Worm (Caenorhabditis elegans) whole organism, young adult: ENCODE data around the gene mrpl-28.

Experiments used
- C17E4.6 ChIP-seq: fragments of 200-800 bp; sonication (Bioruptor generic); IDR thresholded peaks from 2 replicates; pipeline ENCODE4 v1.3.6; 2022; ENCODE audit warnings: missing genetic modification reagents, missing genetic modification characterization, missing compliant biosample characterization
- F33H1.4 ChIP-seq: fragments of 200-800 bp; sonication (Bioruptor generic); IDR thresholded peaks from 2 replicates; pipeline ENCODE4 v1.3.6; 2022; ENCODE audit warnings: missing genetic modification reagents, missing genetic modification characterization, missing compliant biosample characterization
- F37B4.10 ChIP-seq: fragments of 200-800 bp; sonication (Bioruptor generic); IDR thresholded peaks from 2 replicates; pipeline ENCODE4 v1.3.6; 2022; ENCODE audit warnings: missing genetic modification characterization, missing compliant biosample characterization
- F52B5.7 ChIP-seq: sonication (generic microtip); optimal IDR thresholded peaks from 2 replicates; lab custom pipeline; 2016; ENCODE audit warnings: mild to moderate bottlenecking, missing genetic modification characterization, missing compliant biosample characterization
- F57A8.1 ChIP-seq: fragments of 200-800 bp; sonication (Bioruptor generic); optimal IDR thresholded peaks from 2 replicates; lab custom pipeline; 2018; ENCODE audit warnings: mild to moderate bottlenecking, missing genetic modification characterization, moderate library complexity, missing compliant biosample characterization
- K12H6.12 ChIP-seq: fragments of 200-800 bp; sonication (Bioruptor generic); optimal IDR thresholded peaks from 2 replicates; lab custom pipeline; 2018; ENCODE audit warnings: mild to moderate bottlenecking, missing genetic modification characterization, missing compliant biosample characterization
- Y53F4B.3 ChIP-seq: fragments of 200-800 bp; sonication (Bioruptor generic); IDR thresholded peaks from 2 replicates; pipeline ENCODE4 v1.3.6; 2022; ENCODE audit warnings: missing genetic modification reagents, missing genetic modification characterization, missing compliant biosample characterization
- Y53G8AR.9 ChIP-seq: fragments of 200-800 bp; sonication (Bioruptor generic); conservative IDR thresholded peaks from 2 replicates; pipeline ENCODE4 v1.3.6; 2022; ENCODE audit warnings: missing genetic modification reagents, missing genetic modification characterization, missing compliant biosample characterization
- Y95B8A.8 ChIP-seq: fragments of 200-800 bp; sonication (Bioruptor generic); IDR thresholded peaks from 2 replicates; pipeline ENCODE4 v1.3.6; 2022; ENCODE audit warnings: missing genetic modification reagents, missing genetic modification characterization, missing compliant biosample characterization
- aptf-2 ChIP-seq: fragments of 200-800 bp; sonication (Bioruptor generic); conservative IDR thresholded peaks from 2 replicates; pipeline ENCODE4 v1.3.6; 2022; ENCODE audit warnings: missing genetic modification reagents, missing genetic modification characterization, missing compliant biosample characterization
- aptf-3 ChIP-seq: fragments of 200-800 bp; sonication (Bioruptor generic); IDR thresholded peaks from 2 replicates; pipeline ENCODE4 v1.3.6; 2022; ENCODE audit warnings: missing genetic modification characterization, missing compliant biosample characterization
- athp-1 ChIP-seq: sonication (generic microtip); optimal IDR thresholded peaks from 2 replicates; lab custom pipeline; 2017; ENCODE audit warnings: mild to moderate bottlenecking, missing genetic modification characterization, missing compliant biosample characterization
- attf-5 ChIP-seq: fragments of 200-800 bp; sonication (Bioruptor generic); optimal IDR thresholded peaks from 2 replicates; lab custom pipeline; 2018; ENCODE audit warnings: mild to moderate bottlenecking, missing genetic modification characterization, missing compliant biosample characterization
- bed-2 ChIP-seq: fragments of 200-800 bp; sonication (Bioruptor generic); IDR thresholded peaks from 2 replicates; pipeline ENCODE4 v1.3.6; 2022; ENCODE audit warnings: missing genetic modification reagents, missing genetic modification characterization, missing compliant biosample characterization
- cebp-1 ChIP-seq, 2 experiments: fragments of 200-800 bp in 1 of 2; sonication (Bioruptor generic) in 1 of 2; sonication (generic microtip) in 1 of 2; IDR thresholded peaks in 1 of 2; optimal IDR thresholded peaks in 1 of 2; 2 replicates each; pipeline versions ENCODE4 v1.3.6 to Lab custom; 2017 to 2022; ENCODE audit warnings: missing compliant biosample characterization in 2 of 2, missing genetic modification characterization in 2 of 2, mild to moderate bottlenecking in 1 of 2, missing genetic modification reagents in 1 of 2, moderate library complexity in 1 of 2
- ceh-100 ChIP-seq: fragments of 200-800 bp; sonication (Bioruptor generic); IDR thresholded peaks from 2 replicates; pipeline ENCODE4 v1.3.6; 2022; ENCODE audit warnings: missing genetic modification reagents, missing genetic modification characterization, missing compliant biosample characterization
- ceh-27 ChIP-seq: fragments of 200-800 bp; sonication (Bioruptor generic); optimal IDR thresholded peaks from 2 replicates; lab custom pipeline; 2018; ENCODE audit warnings: mild to moderate bottlenecking, missing genetic modification characterization, moderate library complexity, missing compliant biosample characterization
- ceh-79 ChIP-seq: sonication (generic microtip); optimal IDR thresholded peaks from 2 replicates; lab custom pipeline; 2017; ENCODE audit warnings: mild to moderate bottlenecking, missing genetic modification characterization, missing compliant biosample characterization
- dox-1 ChIP-seq: fragments of 200-800 bp; sonication (Bioruptor generic); IDR thresholded peaks from 2 replicates; pipeline ENCODE4 v1.3.6; 2022; ENCODE audit warnings: missing genetic modification reagents, missing genetic modification characterization, missing compliant biosample characterization
- egl-18 ChIP-seq: fragments of 200-800 bp; sonication (Bioruptor generic); IDR thresholded peaks from 2 replicates; pipeline ENCODE4 v1.3.6; 2022; ENCODE audit warnings: missing genetic modification reagents, missing genetic modification characterization, missing compliant biosample characterization
- ets-4 ChIP-seq: fragments of 200-800 bp; sonication (Bioruptor generic); optimal IDR thresholded peaks from 2 replicates; lab custom pipeline; 2018; ENCODE audit warnings: mild to moderate bottlenecking, missing genetic modification characterization, missing compliant biosample characterization
- hlh-26 ChIP-seq: fragments of 200-800 bp; sonication (Bioruptor generic); conservative IDR thresholded peaks from 2 replicates; pipeline ENCODE4 v1.3.6; 2022; ENCODE audit warnings: missing genetic modification reagents, missing genetic modification characterization, missing compliant biosample characterization
- hsf-1 ChIP-seq: fragments of 200-800 bp; sonication (Bioruptor generic); IDR thresholded peaks from 2 replicates; pipeline ENCODE4 v1.3.6; 2022; ENCODE audit warnings: missing genetic modification reagents, missing genetic modification characterization, missing compliant biosample characterization
- let-607 ChIP-seq, 2 experiments: fragments of 200-800 bp in 1 of 2; sonication (Bioruptor generic) in 1 of 2; sonication (generic microtip) in 1 of 2; optimal IDR thresholded peaks; 2 replicates each; lab custom pipeline; 2016 to 2018; ENCODE audit warnings: mild to moderate bottlenecking in 2 of 2, missing compliant biosample characterization in 2 of 2, missing genetic modification characterization in 2 of 2, moderate library complexity in 2 of 2, missing genotype in 1 of 2
- lsy-27 ChIP-seq: sonication (generic microtip); optimal IDR thresholded peaks from 2 replicates; lab custom pipeline; 2017; ENCODE audit warnings: missing genetic modification characterization, mild to moderate bottlenecking, missing compliant biosample characterization, antibody characterized with exemption, missing genotype, borderline replicate concordance; ENCODE audit not compliant: insufficient read depth
- mxl-1 ChIP-seq: sonication (generic microtip); optimal IDR thresholded peaks from 2 replicates; lab custom pipeline; 2016; ENCODE audit warnings: missing genetic modification characterization, missing compliant biosample characterization
- nfya-1 ChIP-seq: sonication (generic microtip); optimal IDR thresholded peaks from 2 replicates; lab custom pipeline; 2017; ENCODE audit warnings: antibody characterized with exemption, missing compliant biosample characterization, missing genetic modification characterization, borderline replicate concordance; ENCODE audit not compliant: insufficient read depth
- nhr-120 ChIP-seq: fragments of 200-800 bp; sonication (Bioruptor generic); IDR thresholded peaks from 2 replicates; pipeline ENCODE4 v1.3.6; 2022; ENCODE audit warnings: missing genetic modification characterization, missing compliant biosample characterization
- nhr-80 ChIP-seq: sonication (generic microtip); optimal IDR thresholded peaks from 2 replicates; lab custom pipeline; 2016; ENCODE audit warnings: missing genetic modification characterization, missing compliant biosample characterization
- nhr-90 ChIP-seq: sonication (generic microtip); optimal IDR thresholded peaks from 2 replicates; lab custom pipeline; 2016; ENCODE audit warnings: missing genotype, mild to moderate bottlenecking, missing genetic modification characterization, missing compliant biosample characterization
- rec-8 ChIP-seq, 2 experiments: sonication (generic microtip); optimal IDR thresholded peaks; 2 replicates each; lab custom pipeline; 2016; ENCODE audit warnings: mild to moderate bottlenecking in 2 of 2, missing genetic modification characterization in 2 of 2, missing genetic modification reagents in 2 of 2, missing genotype in 2 of 2, missing biosample characterization in 1 of 2, missing compliant biosample characterization in 1 of 2, moderate library complexity in 1 of 2
- rpc-1 ChIP-seq, 2 experiments: fragments of 150-350 bp in 1 of 2; sonication (generic microtip) in 1 of 2; optimal IDR thresholded peaks; 2 replicates each; lab custom pipeline; 2014 to 2018; ENCODE audit warnings: missing biosample characterization in 1 of 2, missing genetic modification characterization in 1 of 2, missing genetic modification reagents in 1 of 2, missing genotype in 1 of 2
- snpc-1.1 ChIP-seq: sonication (generic microtip); optimal IDR thresholded peaks from 2 replicates; lab custom pipeline; 2017; ENCODE audit warnings: missing genetic modification characterization, mild to moderate bottlenecking, missing compliant biosample characterization, antibody characterized with exemption, moderate library complexity, missing genotype, missing genetic modification reagents; ENCODE audit not compliant: insufficient read depth
- snpc-3.4 ChIP-seq: sonication (generic microtip); optimal IDR thresholded peaks from 2 replicates; lab custom pipeline; 2017; ENCODE audit warnings: missing genetic modification characterization, mild to moderate bottlenecking, missing compliant biosample characterization, antibody characterized with exemption, moderate library complexity, missing genotype, missing genetic modification reagents
- snpc-4 ChIP-seq, 5 experiments: fragments of 150-350 bp in 1 of 5; sonication (generic microtip) in 4 of 5; optimal IDR thresholded peaks; 2 replicates each; lab custom pipeline; 2014 to 2018; ENCODE audit warnings: missing genetic modification characterization in 5 of 5, missing biosample characterization in 3 of 5, antibody characterized with exemption in 2 of 5, mild to moderate bottlenecking in 2 of 5, missing compliant biosample characterization in 2 of 5, missing genotype in 2 of 5, moderate library complexity in 2 of 5, missing genetic modification reagents in 1 of 5
- sptf-2 ChIP-seq: fragments of 200-800 bp; sonication (Bioruptor generic); optimal IDR thresholded peaks from 2 replicates; lab custom pipeline; 2018; ENCODE audit warnings: mild to moderate bottlenecking, missing genetic modification characterization, missing compliant biosample characterization
- tbp1 ChIP-seq: fragments of 200-800 bp; sonication (Bioruptor generic); optimal IDR thresholded peaks from 2 replicates; lab custom pipeline; 2018; ENCODE audit warnings: mild to moderate bottlenecking, missing genetic modification characterization, missing compliant biosample characterization
- tbx-9 ChIP-seq: sonication (generic microtip); optimal IDR thresholded peaks from 2 replicates; lab custom pipeline; 2016; ENCODE audit warnings: borderline replicate concordance, missing genetic modification characterization, inconsistent platforms, missing compliant biosample characterization
- ztf-26 ChIP-seq: sonication (generic microtip); optimal IDR thresholded peaks from 2 replicates; lab custom pipeline; 2017; ENCODE audit warnings: missing genetic modification characterization, missing compliant biosample characterization
- ztf-3 ChIP-seq: fragments of 200-800 bp; sonication (Bioruptor generic); optimal IDR thresholded peaks from 2 replicates; lab custom pipeline; 2018; ENCODE audit warnings: mild to moderate bottlenecking, missing genetic modification characterization, missing compliant biosample characterization

Gene mrpl-28

DNA sequence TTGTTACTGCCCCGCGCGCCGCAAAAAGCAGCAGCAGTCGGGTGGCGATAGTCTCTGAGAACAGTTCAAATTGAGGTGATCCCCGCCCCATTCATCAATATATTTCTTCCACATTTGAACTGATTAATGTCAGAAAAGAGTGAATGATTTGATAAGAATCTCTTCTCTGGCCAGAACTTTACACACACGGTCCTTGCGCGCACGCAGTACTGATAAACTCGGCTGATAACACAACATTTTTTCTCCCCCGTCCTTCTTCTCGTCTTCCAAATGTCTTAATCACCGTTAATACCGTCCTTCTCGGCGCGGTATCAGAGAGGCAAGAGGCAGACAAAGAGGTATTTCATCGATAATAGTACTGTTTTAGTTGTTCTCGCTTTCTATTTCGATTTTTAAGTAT, 6.4 kb upstream of the mrpl-28 start, which contains the start of gene etr-1 (continued):
- no peak for TF ChIP-seq egl-18 (GFP tag; lab: Robert Waterston, UW)
- no peak for TF ChIP-seq ztf-26 (tag; lab: Kevin White, UChicago)
- TF ChIP-seq cebp-1 (GFP tag; IDR thresholded peaks at IDR 0.05; lab: Robert Waterston, UW) = no peak
- TF ChIP-seq cebp-1 (tag; optimal IDR thresholded peaks at IDR 0.05; lab: Kevin White, UChicago) = peak; percentile 31
- TF ChIP-seq Y53G8AR.9 (GFP tag; lab: Robert Waterston, UW) = no peak
- no peak for TF ChIP-seq F37B4.10 (GFP tag; lab: Robert Waterston, UW)
- no peak for TF ChIP-seq F57A8.1 (GFP tag; lab: Kevin White, UChicago)
- no peak for TF ChIP-seq hlh-26 (GFP tag; lab: Robert Waterston, UW)
- TF ChIP-seq mxl-1 = no peak
- no peak for TF ChIP-seq tbx-9 (tag; lab: Kevin White, UChicago)
- TF ChIP-seq aptf-2 (GFP tag; lab: Robert Waterston, UW) = no peak
- TF ChIP-seq K12H6.12 (tag; lab: Kevin White, UChicago) = no peak
- no peak for TF ChIP-seq F33H1.4 (GFP tag; lab: Robert Waterston, UW)
- TF ChIP-seq ceh-27 = no peak
- no peak for TF ChIP-seq snpc-1.1
- no peak for TF ChIP-seq Y95B8A.8 (GFP tag; lab: Robert Waterston, UW)
- TF ChIP-seq tbp1 (GFP tag; lab: Kevin White, UChicago) = peak; percentile 9
- TF ChIP-seq lsy-27 = no peak
- peak; percentile 50 for TF ChIP-seq attf-5 (GFP tag; lab: Kevin White, UChicago)
- peak; percentile 60 for TF ChIP-seq nhr-90 (tag; lab: Kevin White, UChicago)
- peak; percentile 83 for TF ChIP-seq ets-4 (GFP tag; lab: Kevin White, UChicago)
- no peak for TF ChIP-seq aptf-3 (GFP tag; lab: Robert Waterston, UW)
- TF ChIP-seq dox-1 (GFP tag; lab: Robert Waterston, UW) = peak; percentile 83
- TF ChIP-seq F52B5.7 (tag; lab: Kevin White, UChicago) = no peak
- peak; percentile 99 for TF ChIP-seq nhr-80
- no peak for TF ChIP-seq C17E4.6 (GFP tag; lab: Robert Waterston, UW)
- TF ChIP-seq ceh-100 (GFP tag; lab: Robert Waterston, UW) = no peak
- TF ChIP-seq rec-8 (tag; optimal IDR thresholded peaks at IDR 0.05; lab: Kevin White, UChicago) = no peak
- TF ChIP-seq snpc-4 (GFP tag; optimal IDR thresholded peaks at IDR 0.05; lab: Kevin White, UChicago) = no peak
- TF ChIP-seq snpc-4 (tag; optimal IDR thresholded peaks at IDR 0.05; lab: Kevin White, UChicago) = no peak
- TF ChIP-seq let-607 (tag; optimal IDR thresholded peaks at IDR 0.05; lab: Kevin White, UChicago) = no peak

- TF ChIP-seq Y53F4B.3 (GFP tag; lab: Robert Waterston, UW) = no peak
- TF ChIP-seq K12H6.12 (tag; lab: Kevin White, UChicago) = no peak
- TF ChIP-seq rpc-1 (optimal IDR thresholded peaks at IDR 0.05; lab: Kevin White, UChicago) = no peak
- TF ChIP-seq rpc-1 (tag; optimal IDR thresholded peaks at IDR 0.05; lab: Kevin White, UChicago) = no peak
- no peak for TF ChIP-seq ceh-79 (tag; lab: Kevin White, UChicago)
- TF ChIP-seq ztf-3 (GFP tag; lab: Kevin White, UChicago) = no peak
- TF ChIP-seq bed-2 (GFP tag; lab: Robert Waterston, UW) = no peak
- no peak for TF ChIP-seq sptf-2 (GFP tag; lab: Kevin White, UChicago)
- TF ChIP-seq snpc-3.4 (tag; lab: Kevin White, UChicago) = no peak
- no peak for TF ChIP-seq athp-1 (tag; lab: Kevin White, UChicago)
- no peak for TF ChIP-seq mxl-1
- TF ChIP-seq nhr-120 (GFP tag; lab: Robert Waterston, UW) = no peak
- TF ChIP-seq F52B5.7 (tag; lab: Kevin White, UChicago) = no peak
- no peak for TF ChIP-seq F57A8.1 (GFP tag; lab: Kevin White, UChicago)
- TF ChIP-seq hsf-1 (GFP tag; lab: Robert Waterston, UW) = no peak
- TF ChIP-seq aptf-3 (GFP tag; lab: Robert Waterston, UW) = no peak
- TF ChIP-seq nfya-1 (tag; lab: Kevin White, UChicago) = no peak
Measured at ce11 chrII:161275-161674, 5.5 kb upstream of the mrpl-28 start.
